Worm (Caenorhabditis elegans): ENCODE measurements around the gene ubc-22.
A peak's percentile ranks its signal among the peaks of the same experiment; 100 is the strongest.

DNA sequence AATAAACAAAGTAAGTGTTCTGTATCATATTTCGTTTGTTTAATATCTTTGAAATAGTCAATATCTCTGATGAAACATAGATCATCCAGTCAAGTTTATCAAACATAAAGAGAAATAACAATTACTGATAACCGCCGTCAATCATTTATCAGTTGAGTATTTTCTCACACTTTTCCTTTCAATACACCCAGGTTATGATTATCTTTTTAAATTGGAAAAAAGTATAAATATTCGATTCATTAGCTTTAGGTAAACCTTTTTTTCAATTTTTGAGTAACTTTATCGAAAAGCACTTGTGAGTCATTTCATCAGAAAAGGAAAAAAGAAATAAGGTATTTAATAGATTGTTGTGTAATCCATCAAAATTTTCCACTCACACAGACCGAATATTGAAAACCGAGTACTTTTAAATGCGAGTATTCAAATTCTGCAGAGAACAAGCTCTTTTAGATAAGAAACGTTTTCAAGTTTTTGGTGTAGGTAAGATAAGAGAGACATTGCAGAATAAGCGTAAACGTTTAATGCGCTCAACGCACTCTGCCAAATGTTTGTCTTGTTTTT, 22.5 kb upstream of the ubc-22 start:
- TF ChIP-seq ceh-82 (tag; optimal IDR thresholded peaks at IDR 0.05) = no peak
- no peak for TF ChIP-seq mdl-1 (tag; optimal IDR thresholded peaks at IDR 0.05)
- no peak for TF ChIP-seq peb-1 (tag; optimal IDR thresholded peaks at IDR 0.05)
- TF ChIP-seq snpc-4 (tag; optimal IDR thresholded peaks at IDR 0.05) = no peak
- no peak for TF ChIP-seq ama-1 (optimal IDR thresholded peaks at IDR 0.05)
- no peak for TF ChIP-seq nhr-237 (tag; optimal IDR thresholded peaks at IDR 0.05)
- TF ChIP-seq skn-1 (tag; optimal IDR thresholded peaks at IDR 0.05) = no peak
- TF ChIP-seq lin-11 (tag; optimal IDR thresholded peaks at IDR 0.05) = no peak
- peak; percentile 13 for TF ChIP-seq fos-1 (tag; optimal IDR thresholded peaks at IDR 0.05)
- no peak for TF ChIP-seq aly-2 (tag; optimal IDR thresholded peaks at IDR 0.05)
- TF ChIP-seq C34F6.9 (tag; optimal IDR thresholded peaks at IDR 0.05) = no peak
- TF ChIP-seq unc-62 (GFP tag; optimal IDR thresholded peaks at IDR 0.05) = no peak

Data from whole organism, L2 larva.